Fruit fly (Drosophila melanogaster): ENCODE data around the gene mtrm.

DNA sequence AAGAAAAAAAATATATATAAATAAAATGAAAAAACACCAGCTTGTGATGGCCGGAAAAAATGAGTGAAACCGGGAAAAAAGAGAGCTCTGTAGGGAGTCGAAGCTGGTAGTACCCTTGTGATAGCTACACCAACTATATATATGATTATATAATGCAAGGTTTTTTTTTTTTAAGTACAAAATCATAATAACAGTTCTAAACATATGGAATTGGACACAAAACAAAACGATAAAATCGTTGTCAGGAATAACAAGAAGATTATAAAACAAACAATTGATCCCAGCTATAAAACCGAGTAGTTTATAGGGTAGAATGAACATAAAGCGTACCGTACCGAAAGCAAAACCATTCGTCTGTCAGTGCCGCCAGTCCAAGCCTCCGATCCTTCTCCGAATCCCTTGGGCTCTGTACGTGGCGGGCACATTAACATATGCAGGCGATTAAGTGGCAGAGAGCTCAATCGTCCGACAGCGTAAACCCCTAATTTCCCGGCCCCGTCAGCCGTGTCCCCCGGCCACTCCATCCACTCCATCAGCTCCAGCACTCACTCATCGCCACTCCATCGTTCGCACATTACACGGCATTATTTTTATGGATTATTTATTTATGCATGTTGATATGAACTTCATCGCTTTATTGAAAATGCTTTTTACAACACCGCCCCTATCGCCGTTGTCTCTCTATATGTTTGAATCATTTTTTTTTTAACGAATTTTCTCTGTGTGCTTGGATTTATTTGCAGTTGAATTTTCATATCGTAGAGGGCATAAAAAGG lies 48.6 kb downstream of the mtrm start:
- TF ChIP-seq CG10366 (GFP tag; IDR thresholded peaks at IDR 0.05) (no peak), fd3F (GFP tag; optimal IDR thresholded peaks at IDR 0.05) (no peak), pb (GFP tag; optimal IDR thresholded peaks at IDR 0.05) (no peak), pum (GFP tag; optimal IDR thresholded peaks at IDR 0.05) (no peak), CG34376 (GFP tag; optimal IDR thresholded peaks at IDR 0.05) (no peak), zen2 (GFP tag; IDR thresholded peaks at IDR 0.05; ENCODE audit: partially characterized antibody) (no peak), sd (tag; optimal IDR thresholded peaks at IDR 0.05) (no peak), CG12155 (GFP tag; optimal IDR thresholded peaks at IDR 0.05) (no peak), Adf1 (GFP tag; IDR thresholded peaks at IDR 0.05) (no peak)
